Fruit fly (Drosophila melanogaster): ENCODE results near the gene vtd.

The vtd gene

dm6 chr3L:27136244-27136805, at the start of gene vtd:
Gene vtd (plus strand): TSS chr3L:27136525.
- no peak for TF ChIP-seq Dll (optimal IDR thresholded peaks at IDR 0.05)
- no peak for TF ChIP-seq psq (optimal IDR thresholded peaks at IDR 0.05)
- no peak for TF ChIP-seq CG8478 (optimal IDR thresholded peaks at IDR 0.05)
- no peak for TF ChIP-seq pan (optimal IDR thresholded peaks at IDR 0.05)
- TF ChIP-seq usp (GFP tag; optimal IDR thresholded peaks at IDR 0.05) = no peak

DNA sequence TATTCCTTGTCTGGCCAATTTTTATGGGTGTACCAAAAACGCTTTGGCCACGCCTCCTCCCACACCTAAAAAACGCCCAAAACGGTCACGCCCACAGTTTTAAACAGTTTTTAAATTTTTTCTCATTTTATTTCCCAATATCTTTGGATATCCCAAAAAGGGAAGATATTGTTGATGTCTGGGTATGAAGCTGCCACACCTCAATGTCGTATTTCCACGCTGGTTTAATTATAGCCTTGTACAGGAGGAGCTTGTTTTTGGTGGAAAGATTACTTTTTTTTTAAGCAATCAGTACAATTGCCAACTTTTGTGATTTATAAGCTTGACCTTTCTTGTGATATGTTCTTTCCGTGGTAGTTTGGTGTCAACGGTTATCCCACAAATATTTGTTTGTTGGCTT, 49.6 kb upstream of the vtd start:
- TF ChIP-seq CG8478 (optimal IDR thresholded peaks at IDR 0.05) (no peak), usp (GFP tag; optimal IDR thresholded peaks at IDR 0.05) (no peak), pan (optimal IDR thresholded peaks at IDR 0.05) (no peak), Dll (optimal IDR thresholded peaks at IDR 0.05) (no peak), psq (optimal IDR thresholded peaks at IDR 0.05) (no peak), EcR (GFP tag; optimal IDR thresholded peaks at IDR 0.05) (no peak)

DNA sequence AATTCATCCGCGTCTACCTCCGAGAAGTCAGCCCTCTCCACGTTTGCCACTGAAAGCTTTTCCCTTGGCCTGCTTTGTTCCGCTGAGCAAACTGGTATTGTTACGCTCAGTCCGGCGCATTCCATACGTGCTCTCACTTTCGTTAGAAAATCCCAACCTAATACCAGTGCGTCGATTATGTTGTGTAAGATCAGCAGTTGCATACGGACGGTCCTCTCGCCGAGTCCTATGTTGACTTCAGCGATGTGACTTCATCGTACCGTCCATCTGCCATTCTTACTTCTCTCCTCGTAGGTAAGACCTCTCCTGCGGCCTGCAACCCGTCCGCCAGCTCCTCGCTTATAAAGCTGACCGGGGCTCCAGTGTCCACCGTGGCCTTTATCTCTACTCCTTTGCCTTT, 42.5 kb upstream of the vtd start:
- no peak for TF ChIP-seq CG8478 (optimal IDR thresholded peaks at IDR 0.05)
- TF ChIP-seq pan (optimal IDR thresholded peaks at IDR 0.05) = no peak
- TF ChIP-seq psq (optimal IDR thresholded peaks at IDR 0.05) = no peak
- TF ChIP-seq EcR (GFP tag; optimal IDR thresholded peaks at IDR 0.05) = no peak

DNA sequence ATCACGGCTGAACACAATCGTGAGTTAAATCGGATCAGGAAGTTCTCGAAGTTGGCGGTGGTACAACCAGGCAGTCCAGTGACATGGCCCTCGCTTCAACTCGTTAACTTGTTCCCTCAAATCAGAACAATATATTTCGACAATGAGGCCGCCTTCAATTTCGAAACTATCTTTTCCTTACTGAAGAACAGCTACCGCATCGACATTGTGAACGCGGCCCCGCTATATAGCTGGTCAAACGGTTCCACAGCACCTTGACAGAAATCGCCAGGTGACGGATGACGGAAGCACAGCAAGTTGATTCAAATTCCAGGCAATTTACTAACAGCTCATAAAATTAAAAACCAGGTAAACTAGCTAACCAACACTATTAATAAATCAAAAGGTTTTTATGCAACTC, 2.1 kb upstream of the vtd start:
- TF ChIP-seq pan (optimal IDR thresholded peaks at IDR 0.05) = no peak
- no peak for TF ChIP-seq EcR (GFP tag; optimal IDR thresholded peaks at IDR 0.05)
- no peak for TF ChIP-seq usp (GFP tag; optimal IDR thresholded peaks at IDR 0.05)
- TF ChIP-seq CG8478 (optimal IDR thresholded peaks at IDR 0.05) = no peak
- no peak for TF ChIP-seq Dll (optimal IDR thresholded peaks at IDR 0.05)

- no peak for TF ChIP-seq CG8478 (optimal IDR thresholded peaks at IDR 0.05)
- no peak for TF ChIP-seq pan (optimal IDR thresholded peaks at IDR 0.05)
- TF ChIP-seq EcR (GFP tag; optimal IDR thresholded peaks at IDR 0.05) = no peak
- TF ChIP-seq usp (GFP tag; optimal IDR thresholded peaks at IDR 0.05) = no peak
These were observed 1.3 kb upstream of the vtd start for dm6 chr3L:27134998-27135397.

DNA sequence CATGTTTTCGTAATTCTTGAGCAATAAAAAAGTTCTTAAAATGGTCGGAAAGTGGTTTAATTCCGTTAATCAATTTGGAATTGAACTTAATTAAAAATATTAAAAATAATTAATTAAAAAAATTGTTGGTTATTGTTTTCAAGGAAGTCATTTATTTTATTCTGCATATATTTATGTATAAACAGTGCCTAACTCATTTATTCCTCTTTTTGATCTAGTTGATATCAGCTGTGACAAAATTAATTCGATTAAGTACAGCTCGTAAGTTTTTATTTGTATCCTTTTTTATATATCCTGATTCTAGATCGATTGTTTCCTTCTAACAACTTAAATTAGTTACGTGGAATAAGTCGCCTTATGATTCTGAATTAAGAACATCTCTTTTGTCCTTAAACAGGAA, 38.2 kb downstream of the vtd start:
- TF ChIP-seq usp (GFP tag; optimal IDR thresholded peaks at IDR 0.05) (no peak), psq (optimal IDR thresholded peaks at IDR 0.05) (no peak), Dll (optimal IDR thresholded peaks at IDR 0.05) (no peak), pan (optimal IDR thresholded peaks at IDR 0.05) (no peak), CG8478 (optimal IDR thresholded peaks at IDR 0.05) (no peak), EcR (GFP tag; optimal IDR thresholded peaks at IDR 0.05) (no peak)

dm6 chr3L:27176071-27176470, 39.7 kb downstream of the vtd start:
- TF ChIP-seq usp (GFP tag; optimal IDR thresholded peaks at IDR 0.05) (no peak), EcR (GFP tag; optimal IDR thresholded peaks at IDR 0.05) (no peak), pan (optimal IDR thresholded peaks at IDR 0.05) (no peak), psq (optimal IDR thresholded peaks at IDR 0.05) (no peak), Dll (optimal IDR thresholded peaks at IDR 0.05) (no peak), CG8478 (optimal IDR thresholded peaks at IDR 0.05) (no peak)

Data from whole organism.